Worm (Caenorhabditis elegans) whole organism, L1 larva: ENCODE data around the gene frm-3.

ENCODE experiments used
- egl-27 ChIP-seq, 2 experiments: fragments of 150-350 bp in 1 of 2; sonication (generic microtip); optimal IDR thresholded peaks; 3 replicates each; lab custom pipeline; 2017 to 2018; ENCODE audit warnings: missing biosample characterization in 2 of 2, missing genetic modification characterization in 2 of 2, missing genetic modification reagents in 2 of 2
- nhr-11 ChIP-seq: fragments of 150-350 bp; optimal IDR thresholded peaks from 2 replicates; lab custom pipeline; 2014; ENCODE audit warnings: missing biosample characterization, missing genetic modification characterization

DNA sequence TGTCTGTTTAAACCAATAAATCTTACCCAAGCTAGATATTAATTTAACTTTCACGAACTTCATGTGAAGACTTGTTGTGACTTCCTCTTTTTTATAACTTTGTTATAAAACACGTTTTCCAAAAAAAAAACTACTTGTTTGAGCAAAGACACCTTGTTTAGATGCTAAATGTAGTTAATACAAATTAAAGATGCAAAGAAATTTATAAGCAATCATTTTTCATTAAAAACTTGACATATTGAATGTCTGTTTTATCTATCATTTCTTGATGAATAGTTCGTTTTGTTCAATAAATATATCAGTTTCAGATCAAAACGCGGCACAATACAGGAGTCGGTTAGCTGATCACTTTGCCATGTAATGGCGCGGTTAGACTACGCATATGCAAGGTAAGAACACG, at the start of gene frm-3:
- TF ChIP-seq nhr-11 (no peak), egl-27 (tag; optimal IDR thresholded peaks at IDR 0.05; lab: Kevin White, UChicago) (no peak)
